Fruit fly (Drosophila melanogaster): ENCODE data around the gene CG7564.
A peak's percentile ranks its signal among the peaks of the same experiment; 100 is the strongest.

The CG7564 gene

dm6 chr3L:17557215-17557904 lies 43.3 kb downstream of the CG7564 start, which contains the start of gene CycT:
Gene CycT, minus strand, starts transcription at chr3L:17557788.
- peak; percentile 59 for TF ChIP-seq Snoo (tag; optimal IDR thresholded peaks at IDR 0.05)
- peak; percentile 16 for TF ChIP-seq EcR (GFP tag; optimal IDR thresholded peaks at IDR 0.05)
- peak; percentile 46; the same call in 2 of the 3 replicates for TF ChIP-seq CG4496 (GFP tag; IDR thresholded peaks at IDR 0.05)
- TF ChIP-seq Pif1A (GFP tag; optimal IDR thresholded peaks at IDR 0.05) = no peak
- TF ChIP-seq CG12605 (GFP tag; IDR thresholded peaks at IDR 0.05) = no peak

- peak; percentile 39 for TF ChIP-seq CG13204 (GFP tag; optimal IDR thresholded peaks at IDR 0.05)
- no peak for TF ChIP-seq CG10348 (GFP tag; IDR thresholded peaks at IDR 0.05)
These were observed 48.2 kb downstream of the CG7564 start for dm6 chr3L:17562263-17562662.

dm6 chr3L:17563133-17563532 lies 49.0 kb downstream of the CG7564 start:
- no peak for TF ChIP-seq CG34367 (tag; optimal IDR thresholded peaks at IDR 0.05)
- no peak for TF ChIP-seq fd96Ca (GFP tag; IDR thresholded peaks at IDR 0.05)
- TF ChIP-seq CG8159 (tag; optimal IDR thresholded peaks at IDR 0.05) = peak; percentile 30

- peak; percentile 39 for TF ChIP-seq gl (tag; optimal IDR thresholded peaks at IDR 0.05)
- TF ChIP-seq CG34367 (tag; optimal IDR thresholded peaks at IDR 0.05) = no peak
- TF ChIP-seq CG15710 (tag; optimal IDR thresholded peaks at IDR 0.05) = no peak
- peak; percentile 88 for TF ChIP-seq CG13204 (GFP tag; optimal IDR thresholded peaks at IDR 0.05)
- TF ChIP-seq EcR (GFP tag; optimal IDR thresholded peaks at IDR 0.05) = peak; percentile 99
- peak; percentile 48; the same call in 1 of the 3 replicates for TF ChIP-seq CG4496 (GFP tag; IDR thresholded peaks at IDR 0.05)
- TF ChIP-seq CG8301 (tag; optimal IDR thresholded peaks at IDR 0.05) = no peak
- TF ChIP-seq Ets98B (GFP tag; IDR thresholded peaks at IDR 0.05) = peak; percentile 72; the same call in 1 of the 2 replicates
- TF ChIP-seq CG8159 (tag; optimal IDR thresholded peaks at IDR 0.05) = no peak
- TF ChIP-seq CG10348 (GFP tag; IDR thresholded peaks at IDR 0.05) = no peak
- no peak for TF ChIP-seq rn (GFP tag; IDR thresholded peaks at IDR 0.05)
- no peak for TF ChIP-seq CG17806 (tag; optimal IDR thresholded peaks at IDR 0.05)
- no peak for TF ChIP-seq CG9948 (tag; optimal IDR thresholded peaks at IDR 0.05)
- TF ChIP-seq fd96Ca (GFP tag; IDR thresholded peaks at IDR 0.05) = peak; percentile 64; the same call in 1 of the 3 replicates
- TF ChIP-seq CG14655 (GFP tag; optimal IDR thresholded peaks at IDR 0.05) = no peak
- TF ChIP-seq CG12605 (GFP tag; IDR thresholded peaks at IDR 0.05) = peak; percentile 57; the same call in 1 of the 2 replicates
- peak; percentile 49 for TF ChIP-seq Pif1B (GFP tag; optimal IDR thresholded peaks at IDR 0.05)
- peak; percentile 51 for TF ChIP-seq Snoo (tag; optimal IDR thresholded peaks at IDR 0.05)
- peak; percentile 43; the same call in 1 of the 2 replicates for TF ChIP-seq CG32121 (GFP tag; IDR thresholded peaks at IDR 0.05)
- no peak for TF ChIP-seq Pif1A (GFP tag; optimal IDR thresholded peaks at IDR 0.05)
- TF ChIP-seq D1 (tag; optimal IDR thresholded peaks at IDR 0.05) = no peak
These were observed 49.6 kb downstream of the CG7564 start for dm6 chr3L:17563536-17564257.

dm6 chr3L:17566335-17567242 lies 52.5 kb downstream of the CG7564 start:
- TF ChIP-seq CG14655 (GFP tag; optimal IDR thresholded peaks at IDR 0.05) (peak; percentile 75), CG13204 (GFP tag; optimal IDR thresholded peaks at IDR 0.05) (peak; percentile 92), Snoo (tag; optimal IDR thresholded peaks at IDR 0.05) (peak; percentile 82), CG32121 (GFP tag; IDR thresholded peaks at IDR 0.05) (peak; percentile 88), gl (tag; optimal IDR thresholded peaks at IDR 0.05) (peak; percentile 45), Pif1B (GFP tag; optimal IDR thresholded peaks at IDR 0.05) (peak; percentile 83), Pif1A (GFP tag; optimal IDR thresholded peaks at IDR 0.05) (peak; percentile 80), CG12605 (GFP tag; IDR thresholded peaks at IDR 0.05) (no peak; the same call in 1 of the 2 replicates), rn (GFP tag; IDR thresholded peaks at IDR 0.05) (peak; percentile 65), EcR (GFP tag; optimal IDR thresholded peaks at IDR 0.05) (peak; percentile 95), CG8159 (tag; optimal IDR thresholded peaks at IDR 0.05) (peak; percentile 89), fd96Ca (GFP tag; IDR thresholded peaks at IDR 0.05) (peak; percentile 79), CG17806 (tag; optimal IDR thresholded peaks at IDR 0.05) (peak; percentile 78), Ets98B (GFP tag; IDR thresholded peaks at IDR 0.05) (peak; percentile 83), CG34367 (tag; optimal IDR thresholded peaks at IDR 0.05) (peak; percentile 69), CG15710 (tag; optimal IDR thresholded peaks at IDR 0.05) (peak; percentile 86), CG9948 (tag; optimal IDR thresholded peaks at IDR 0.05) (peak; percentile 80), CG4496 (GFP tag; IDR thresholded peaks at IDR 0.05) (peak; percentile 76), CG10348 (GFP tag; IDR thresholded peaks at IDR 0.05) (peak; percentile 68; the same call in 1 of the 2 replicates), CG8301 (tag; optimal IDR thresholded peaks at IDR 0.05) (peak; percentile 74), D1 (tag; optimal IDR thresholded peaks at IDR 0.05) (peak; percentile 59)
